Worm (Caenorhabditis elegans): ENCODE data around the gene odd-1.
"Not testable (repeated sequence)": the region's sequence is repeated elsewhere in the genome, so short reads cannot be mapped to it uniquely, and the experiment has no call there.

DNA sequence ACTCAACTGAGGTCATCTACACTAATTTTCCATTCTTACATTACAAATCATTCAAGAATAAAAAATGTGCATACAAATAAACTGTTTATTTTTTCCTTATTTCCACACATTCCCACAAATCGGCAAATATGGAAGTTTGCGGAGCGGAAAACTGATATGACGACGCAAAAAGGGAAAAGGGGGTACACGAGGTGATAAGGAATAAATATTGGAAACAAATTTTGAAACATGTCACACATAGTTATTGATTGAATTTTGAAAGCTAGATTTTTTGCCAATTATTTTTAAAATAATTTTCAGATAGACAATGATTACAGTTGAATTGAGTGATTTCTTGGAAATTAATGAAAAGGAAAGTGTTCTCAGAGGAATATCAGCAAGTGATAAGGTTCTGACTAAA lies 20.5 kb downstream of the odd-1 start, which contains the start of gene viro-2:
- TF ChIP-seq med-1 (GFP tag; optimal IDR thresholded peaks at IDR 0.05; ENCODE audit: insufficient read depth); ref-1 (GFP tag; conservative IDR thresholded peaks at IDR 0.05); flt-1 (GFP tag; IDR thresholded peaks at IDR 0.05); tab-1 (GFP tag; IDR thresholded peaks at IDR 0.05); ztf-29 (GFP tag; IDR thresholded peaks at IDR 0.05); cog-1 (tag; optimal IDR thresholded peaks at IDR 0.05); klf-2 (GFP tag; conservative IDR thresholded peaks at IDR 0.05): not testable (repeated sequence)
